Worm (Caenorhabditis elegans) whole organism, L2 larva: Measurements from ENCODE around the gene hpo-10.
A peak's percentile ranks its signal among the peaks of the same experiment; 100 is the strongest.

Experiments
- C34F6.9 ChIP-seq: fragments of 150-350 bp; optimal IDR thresholded peaks from 2 replicates; lab custom pipeline; 2014; ENCODE audit warnings: missing biosample characterization, missing genetic modification characterization
- F13H6.1 ChIP-seq: sonication (generic microtip); optimal IDR thresholded peaks from 2 replicates; lab custom pipeline; 2016; ENCODE audit warnings: missing genetic modification characterization, missing compliant biosample characterization
- R02D3.7 ChIP-seq: fragments of 150-350 bp; optimal IDR thresholded peaks from 2 replicates; lab custom pipeline; 2014; ENCODE audit warnings: missing biosample characterization, missing genetic modification characterization
- Y55F3AM.14 ChIP-seq: fragments of 200-800 bp; sonication (Bioruptor generic); optimal IDR thresholded peaks from 2 replicates; lab custom pipeline; 2018; ENCODE audit warnings: mild to moderate bottlenecking, missing genetic modification characterization, missing compliant biosample characterization
- ZK546.5 ChIP-seq: sonication (generic microtip); optimal IDR thresholded peaks from 2 replicates; lab custom pipeline; 2017; ENCODE audit warnings: missing biosample characterization, missing genetic modification characterization
- alr-1 ChIP-seq: fragments of 150-350 bp; optimal IDR thresholded peaks from 2 replicates; lab custom pipeline; 2014; ENCODE audit warnings: missing biosample characterization, missing genetic modification characterization
- ama-1 ChIP-seq: fragments of 150-350 bp; optimal IDR thresholded peaks from 2 replicates; lab custom pipeline; 2018; ENCODE audit warnings: inconsistent platforms
- blmp-1 ChIP-seq: sonication (generic microtip); optimal IDR thresholded peaks from 2 replicates; lab custom pipeline; 2017; ENCODE audit warnings: missing genetic modification characterization, mild to moderate bottlenecking, missing compliant biosample characterization, antibody characterized with exemption, moderate library complexity; ENCODE audit not compliant: insufficient read depth
- ceh-16 ChIP-seq: fragments of 150-350 bp; optimal IDR thresholded peaks from 2 replicates; lab custom pipeline; 2014; ENCODE audit warnings: missing biosample characterization, missing genetic modification characterization
- ceh-82 ChIP-seq: fragments of 150-350 bp; optimal IDR thresholded peaks from 2 replicates; lab custom pipeline; 2014; ENCODE audit warnings: missing biosample characterization, missing genetic modification characterization
- crh-2 ChIP-seq: sonication (generic microtip); optimal IDR thresholded peaks from 2 replicates; lab custom pipeline; 2017; ENCODE audit warnings: missing biosample characterization, missing genetic modification characterization
- dmd-4 ChIP-seq: sonication (generic microtip); optimal IDR thresholded peaks from 2 replicates; lab custom pipeline; 2017; ENCODE audit warnings: missing biosample characterization, missing genetic modification characterization
- elt-1 ChIP-seq: fragments of 150-350 bp; optimal IDR thresholded peaks from 2 replicates; lab custom pipeline; 2014; ENCODE audit warnings: missing biosample characterization, missing genetic modification characterization
- elt-3 ChIP-seq: sonication (generic microtip); optimal IDR thresholded peaks from 2 replicates; lab custom pipeline; 2017; ENCODE audit warnings: missing biosample characterization, missing genetic modification characterization
- fos-1 ChIP-seq: fragments of 150-350 bp; optimal IDR thresholded peaks from 2 replicates; lab custom pipeline; 2014; ENCODE audit warnings: missing biosample characterization, missing genetic modification characterization
- gmeb-1 ChIP-seq: fragments of 150-350 bp; optimal IDR thresholded peaks from 2 replicates; lab custom pipeline; 2014; ENCODE audit warnings: missing biosample characterization, missing genetic modification characterization
- lin-11 ChIP-seq: fragments of 150-350 bp; sonication (generic microtip); optimal IDR thresholded peaks from 2 replicates; lab custom pipeline; 2014; ENCODE audit warnings: missing biosample characterization, missing genetic modification characterization, inconsistent platforms, mixed read lengths
- lin-13 ChIP-seq: fragments of 150-350 bp; optimal IDR thresholded peaks from 2 replicates; lab custom pipeline; 2014; ENCODE audit warnings: missing biosample characterization, missing genetic modification reagents, missing genetic modification characterization
- lin-39 ChIP-seq: fragments of 150-350 bp; optimal IDR thresholded peaks from 2 replicates; lab custom pipeline; 2014; ENCODE audit warnings: missing biosample characterization, missing genetic modification reagents, missing genetic modification characterization
- lsy-2 ChIP-seq, 2 experiments: fragments of 150-350 bp in 1 of 2; sonication (generic microtip) in 1 of 2; optimal IDR thresholded peaks; 2 replicates each; lab custom pipeline; 2014 to 2017; ENCODE audit warnings: missing biosample characterization in 2 of 2, missing genetic modification characterization in 2 of 2
- mab-5 ChIP-seq: fragments of 150-350 bp; optimal IDR thresholded peaks from 2 replicates; lab custom pipeline; 2014; ENCODE audit warnings: missing biosample characterization, missing genetic modification characterization
- mbf-1 ChIP-seq: sonication (generic microtip); optimal IDR thresholded peaks from 2 replicates; lab custom pipeline; 2017; ENCODE audit warnings: missing biosample characterization, missing genetic modification characterization
- mdl-1 ChIP-seq, 2 experiments: fragments of 150-350 bp in 1 of 2; sonication (generic microtip) in 1 of 2; optimal IDR thresholded peaks; 2 replicates each; lab custom pipeline; 2017; ENCODE audit warnings: missing biosample characterization in 2 of 2, missing genetic modification characterization in 2 of 2
- nhr-10 ChIP-seq: sonication (generic microtip); optimal IDR thresholded peaks from 2 replicates; lab custom pipeline; 2017; ENCODE audit warnings: missing biosample characterization, missing genetic modification characterization
- nhr-11 ChIP-seq: fragments of 150-350 bp; optimal IDR thresholded peaks from 2 replicates; lab custom pipeline; 2014; ENCODE audit warnings: missing biosample characterization, missing genetic modification characterization
- nhr-12 ChIP-seq: fragments of 150-350 bp; optimal IDR thresholded peaks from 2 replicates; lab custom pipeline; 2014; ENCODE audit warnings: missing biosample characterization, missing genetic modification characterization
- nhr-129 ChIP-seq: fragments of 150-350 bp; optimal IDR thresholded peaks from 2 replicates; lab custom pipeline; 2014; ENCODE audit warnings: missing biosample characterization, missing genetic modification characterization
- nhr-21 ChIP-seq: fragments of 150-350 bp; optimal IDR thresholded peaks from 2 replicates; lab custom pipeline; 2014; ENCODE audit warnings: missing biosample characterization, missing genetic modification characterization
- nhr-25 ChIP-seq: fragments of 150-350 bp; sonication (generic microtip); optimal IDR thresholded peaks from 3 replicates; lab custom pipeline; 2014; ENCODE audit warnings: missing biosample characterization, missing genetic modification characterization
- nhr-6 ChIP-seq: fragments of 150-350 bp; optimal IDR thresholded peaks from 2 replicates; lab custom pipeline; 2014; ENCODE audit warnings: missing biosample characterization, missing genetic modification characterization
- nhr-77 ChIP-seq: fragments of 150-350 bp; optimal IDR thresholded peaks from 2 replicates; lab custom pipeline; 2014; ENCODE audit warnings: missing biosample characterization, missing genetic modification characterization
- peb-1 ChIP-seq: fragments of 150-350 bp; optimal IDR thresholded peaks from 2 replicates; lab custom pipeline; 2014; ENCODE audit warnings: missing biosample characterization, missing genetic modification characterization
- sem-4 ChIP-seq: fragments of 150-350 bp; optimal IDR thresholded peaks from 2 replicates; lab custom pipeline; 2014; ENCODE audit warnings: missing biosample characterization, missing genetic modification reagents, missing genetic modification characterization
- skn-1 ChIP-seq: sonication (generic microtip); optimal IDR thresholded peaks from 2 replicates; lab custom pipeline; 2017; ENCODE audit warnings: missing biosample characterization, missing genetic modification characterization
- sma-3 ChIP-seq: sonication (generic microtip); optimal IDR thresholded peaks from 2 replicates; lab custom pipeline; 2016; ENCODE audit warnings: missing genetic modification reagents, missing genetic modification characterization, missing compliant biosample characterization
- sma-9 ChIP-seq, 2 experiments: fragments of 150-350 bp in 1 of 2; sonication (generic microtip) in 1 of 2; optimal IDR thresholded peaks; 2 replicates each; lab custom pipeline; 2014 to 2016; ENCODE audit warnings: missing genetic modification characterization in 2 of 2, mild to moderate bottlenecking in 1 of 2, missing biosample characterization in 1 of 2, missing compliant biosample characterization in 1 of 2, missing genetic modification reagents in 1 of 2, moderate library complexity in 1 of 2
- snpc-4 ChIP-seq: fragments of 150-350 bp; optimal IDR thresholded peaks from 2 replicates; lab custom pipeline; 2014; ENCODE audit warnings: missing biosample characterization, missing genetic modification characterization
- unc-39 ChIP-seq: fragments of 150-350 bp; optimal IDR thresholded peaks from 2 replicates; lab custom pipeline; 2014; ENCODE audit warnings: missing biosample characterization, missing genetic modification characterization
- unc-55 ChIP-seq: fragments of 150-350 bp; sonication (generic microtip); optimal IDR thresholded peaks from 3 replicates; lab custom pipeline; 2014; ENCODE audit warnings: missing biosample characterization, missing genetic modification reagents, missing genetic modification characterization
- unc-62 ChIP-seq: fragments of 150-350 bp; optimal IDR thresholded peaks from 2 replicates; lab custom pipeline; 2014; ENCODE audit warnings: missing biosample characterization, missing genetic modification reagents, missing genetic modification characterization
- zag-1 ChIP-seq: fragments of 150-350 bp; optimal IDR thresholded peaks from 2 replicates; lab custom pipeline; 2014; ENCODE audit warnings: missing biosample characterization, missing genetic modification characterization
- ztf-11 ChIP-seq: sonication (generic microtip); optimal IDR thresholded peaks from 2 replicates; lab custom pipeline; 2017; ENCODE audit warnings: missing biosample characterization, missing genetic modification characterization

hpo-10 gene

ce11 chrIII:5874263-5874662 is 5.0 kb upstream of the hpo-10 start (continued):
- TF ChIP-seq mbf-1 (no peak), sem-4 (tag; lab: Kevin White, UChicago) (no peak)

DNA sequence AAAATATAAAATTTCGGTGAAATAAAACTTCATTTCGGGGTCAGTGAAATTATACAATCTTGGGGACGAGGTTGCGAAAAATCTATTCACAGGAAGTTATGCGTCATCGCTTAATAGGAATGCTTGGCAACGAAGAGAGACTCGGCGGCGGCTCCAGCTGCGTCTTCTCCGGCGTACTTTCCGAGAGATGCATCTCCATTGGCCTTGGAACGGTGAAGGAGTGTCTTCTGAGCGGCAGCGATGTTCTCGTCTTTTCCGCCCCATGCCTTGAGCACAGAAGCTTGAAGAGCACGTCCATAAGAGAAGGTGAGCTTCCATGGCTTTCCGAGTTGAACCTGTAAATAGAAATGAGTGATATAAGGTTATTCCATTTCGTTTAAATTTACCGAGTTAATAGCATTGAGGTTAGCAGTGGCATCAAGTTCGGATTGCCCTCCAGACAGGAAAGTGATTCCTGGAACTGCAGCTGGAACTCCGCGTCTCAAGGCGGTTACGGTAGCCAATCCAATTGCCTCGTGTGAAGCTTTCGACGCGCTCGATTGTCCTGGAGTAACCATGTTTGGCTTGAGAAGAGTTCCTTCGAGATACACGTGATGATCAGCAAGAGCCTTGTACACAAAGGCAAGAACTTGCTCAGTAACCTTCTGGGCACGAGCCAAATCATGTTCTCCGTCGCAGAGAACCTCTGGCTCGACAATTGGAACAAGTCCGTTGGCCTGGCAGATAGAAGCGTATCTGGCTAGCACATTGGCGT is 4.4 kb upstream of the hpo-10 start:
- TF ChIP-seq mdl-1 (tag; optimal IDR thresholded peaks at IDR 0.05; lab: Kevin White, UChicago) (no peak), nhr-129 (tag; lab: Kevin White, UChicago) (peak; percentile 6), blmp-1 (tag; lab: Kevin White, UChicago) (no peak)

DNA sequence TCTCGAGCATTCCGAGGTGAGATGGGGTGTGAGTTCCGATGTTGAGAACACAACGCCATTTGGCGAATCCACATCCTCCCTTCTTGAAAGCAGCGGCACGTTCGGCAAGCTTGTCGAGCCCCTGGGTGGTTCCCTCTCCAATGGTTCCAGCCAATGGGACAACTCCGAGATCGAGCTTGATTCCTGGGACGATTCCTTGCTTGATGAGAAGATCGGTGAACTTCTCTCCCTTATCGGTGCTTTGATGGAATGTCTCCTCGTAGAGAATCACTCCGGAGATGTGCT is 3.9 kb upstream of the hpo-10 start:
- no peak for TF ChIP-seq lsy-2 (tag; optimal IDR thresholded peaks at IDR 0.05; lab: Kevin White, UChicago)
- TF ChIP-seq nhr-11 (tag; lab: Kevin White, UChicago) = no peak
- TF ChIP-seq skn-1 (tag; lab: Kevin White, UChicago) = no peak
- no peak for TF ChIP-seq sma-9 (GFP tag; optimal IDR thresholded peaks at IDR 0.05; lab: Kevin White, UChicago)
- no peak for TF ChIP-seq sma-9 (tag; optimal IDR thresholded peaks at IDR 0.05; lab: Kevin White, UChicago)
- TF ChIP-seq sem-4 (tag; lab: Kevin White, UChicago) = no peak
- no peak for TF ChIP-seq mdl-1 (tag; optimal IDR thresholded peaks at IDR 0.05; lab: Kevin White, UChicago)
- TF ChIP-seq R02D3.7 (tag; lab: Kevin White, UChicago) = no peak
- no peak for TF ChIP-seq peb-1 (tag; lab: Kevin White, UChicago)
- no peak for TF ChIP-seq lin-11 (tag; lab: Kevin White, UChicago)

- no peak for TF ChIP-seq ztf-11 (tag; lab: Kevin White, UChicago)
- no peak for TF ChIP-seq mab-5
- TF ChIP-seq lin-13 = peak; percentile 5
- no peak for TF ChIP-seq sma-9 (GFP tag; optimal IDR thresholded peaks at IDR 0.05; lab: Kevin White, UChicago)
- no peak for TF ChIP-seq sma-9 (tag; optimal IDR thresholded peaks at IDR 0.05; lab: Kevin White, UChicago)
These were observed 3.6 kb upstream of the hpo-10 start for ce11 chrIII:5875705-5876104.

ce11 chrIII:5876140-5876675 is 3.1 kb upstream of the hpo-10 start, which contains the start of gene aldo-2:
Gene aldo-2 (minus strand): TSS chrIII:5876625.
- TF ChIP-seq elt-1 (tag; lab: Kevin White, UChicago) (no peak), lin-11 (tag; lab: Kevin White, UChicago) (no peak), ceh-16 (tag; lab: Kevin White, UChicago) (peak; percentile 9), unc-62 (GFP tag; lab: Kevin White, UChicago) (no peak), nhr-12 (tag; lab: Kevin White, UChicago) (no peak), C34F6.9 (tag; lab: Kevin White, UChicago) (no peak), nhr-21 (tag; lab: Kevin White, UChicago) (peak; percentile 25), elt-3 (tag; lab: Kevin White, UChicago) (no peak), nhr-11 (tag; lab: Kevin White, UChicago) (no peak), ztf-11 (tag; lab: Kevin White, UChicago) (no peak), Y55F3AM.14 (GFP tag; lab: Kevin White, UChicago) (no peak), lsy-2 (tag; optimal IDR thresholded peaks at IDR 0.05; lab: Kevin White, UChicago) (no peak), snpc-4 (tag; lab: Kevin White, UChicago) (no peak), mab-5 (no peak), dmd-4 (no peak), blmp-1 (tag; lab: Kevin White, UChicago) (peak; percentile 6), nhr-10 (tag; lab: Kevin White, UChicago) (no peak), F13H6.1 (tag; lab: Kevin White, UChicago) (peak; percentile 15), alr-1 (tag; lab: Kevin White, UChicago) (no peak), nhr-129 (tag; lab: Kevin White, UChicago) (peak; percentile 3), gmeb-1 (peak; percentile 23), nhr-77 (tag; lab: Kevin White, UChicago) (no peak), skn-1 (tag; lab: Kevin White, UChicago) (no peak), unc-39 (no peak), nhr-6 (tag; lab: Kevin White, UChicago) (no peak), lin-39 (tag; lab: Kevin White, UChicago) (no peak), unc-55 (GFP tag; lab: Kevin White, UChicago) (no peak), peb-1 (tag; lab: Kevin White, UChicago) (no peak), zag-1 (no peak), R02D3.7 (tag; lab: Kevin White, UChicago) (no peak), ZK546.5 (tag; lab: Kevin White, UChicago) (no peak), lin-13 (no peak), crh-2 (tag; lab: Kevin White, UChicago) (no peak), ama-1 (lab: Kevin White, UChicago) (peak; percentile 86), sem-4 (tag; lab: Kevin White, UChicago) (no peak), fos-1 (peak; percentile 3), sma-3 (GFP tag; lab: Kevin White, UChicago) (peak; percentile 8), nhr-25 (tag; lab: Kevin White, UChicago) (peak; percentile 37), mbf-1 (no peak), ceh-82 (tag; lab: Kevin White, UChicago) (no peak)
